Fruit fly (Drosophila melanogaster) whole organism: ENCODE results near the gene Rab9Db.

Experiments used
- pan ChIP-seq: fragments of >200 bp; optimal IDR thresholded peaks from 2 replicates; lab custom pipeline; 2017
- psq ChIP-seq: fragments of >200 bp; optimal IDR thresholded peaks from 2 replicates; lab custom pipeline; 2017

dm6 chrX:10585158-10585634 lies 37.8 kb downstream of the Rab9Db start, which contains the start of gene spri:
- no peak for TF ChIP-seq psq
- no peak for TF ChIP-seq pan (lab: Kevin White, UChicago)
